Worm (Caenorhabditis elegans) whole organism, late embryonic: ENCODE data around the gene mab-10.

Source experiments
- ceh-19 ChIP-seq: fragments of 200-800 bp; sonication (Bioruptor generic); optimal IDR thresholded peaks from 2 replicates; lab custom pipeline; 2018; ENCODE audit warnings: mild to moderate bottlenecking, missing genetic modification characterization, missing compliant biosample characterization
- ceh-9 ChIP-seq: sonication (generic microtip); optimal IDR thresholded peaks from 2 replicates; lab custom pipeline; 2016; ENCODE audit warnings: mild to moderate bottlenecking, missing genetic modification characterization, inconsistent platforms, missing compliant biosample characterization
- dve-1 ChIP-seq: sonication (generic microtip); optimal IDR thresholded peaks from 2 replicates; lab custom pipeline; 2017; ENCODE audit warnings: antibody characterized with exemption, mild to moderate bottlenecking, missing genetic modification characterization, missing compliant biosample characterization

DNA sequence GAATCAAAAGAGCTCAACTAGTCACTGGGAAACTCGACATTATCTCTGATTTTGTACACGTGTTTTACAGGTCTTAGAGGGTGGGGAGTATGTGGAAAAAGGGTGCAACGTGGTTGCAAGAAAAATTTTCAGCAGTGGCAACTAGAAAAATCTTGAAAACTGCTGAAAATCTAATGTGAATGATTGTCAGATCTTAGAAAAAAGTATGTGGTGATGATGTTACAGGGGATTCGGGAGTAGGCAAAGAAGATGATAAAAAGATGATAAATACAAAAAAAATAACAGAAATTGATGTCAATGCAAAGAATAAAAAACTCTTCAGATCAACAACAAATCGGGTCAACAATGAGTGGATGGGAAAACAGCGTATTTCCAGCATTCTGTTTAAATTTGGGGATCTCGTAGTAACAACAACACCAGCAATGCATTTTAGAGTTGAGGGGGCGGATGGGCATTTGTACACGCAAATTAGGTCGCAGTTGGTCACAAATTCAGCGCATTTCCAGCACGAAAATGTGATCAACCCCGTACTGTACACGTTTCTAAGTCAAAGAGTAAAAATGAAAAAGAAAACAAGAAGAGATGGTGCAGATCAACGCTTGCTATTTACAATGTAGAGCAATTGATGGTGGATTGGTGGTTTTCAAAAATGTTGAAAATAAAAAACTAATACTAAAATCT is 15.7 kb downstream of the mab-10 start:
- no peak for TF ChIP-seq ceh-9
- TF ChIP-seq ceh-19 (GFP tag; lab: Kevin White, UChicago) = no peak
- TF ChIP-seq dve-1 (tag; lab: Kevin White, UChicago) = no peak
